Fruit fly (Drosophila melanogaster) whole organism, embryonic: ENCODE data around the gene CG16790.

Experiments used
- ATbp ChIP-seq: fragments of 200-800 bp; sonication (Bioruptor generic); optimal IDR thresholded peaks from 2 replicates; lab custom pipeline; 2017; ENCODE audit warnings: missing biosample characterization, mild to moderate bottlenecking, missing genetic modification characterization, missing genetic modification reagents
- Aef1 ChIP-seq: fragments of 200-800 bp; sonication (Bioruptor generic); IDR thresholded peaks from 3 replicates; pipeline ENCODE4 v1.3.6; 2022; ENCODE audit warnings: missing biosample characterization, missing genetic modification characterization
- CG10321 ChIP-seq: fragments of 200-800 bp; sonication (Bioruptor generic); IDR thresholded peaks from 2 replicates; pipeline ENCODE4 v1.3.6; 2022; ENCODE audit warnings: missing biosample characterization, missing genetic modification characterization
- CG11085 ChIP-seq: fragments of 200-800 bp; sonication (Bioruptor generic); IDR thresholded peaks from 2 replicates; pipeline ENCODE4 v1.3.6; 2022; ENCODE audit warnings: missing biosample characterization, missing genetic modification characterization
- CG11247 ChIP-seq: fragments of 200-800 bp; sonication (Bioruptor generic); IDR thresholded peaks from 2 replicates; pipeline ENCODE4 v1.3.6; 2022; ENCODE audit warnings: missing biosample characterization, missing genetic modification characterization
- CG11398 ChIP-seq: fragments of 200-800 bp; sonication (Bioruptor generic); optimal IDR thresholded peaks from 2 replicates; lab custom pipeline; 2016; ENCODE audit warnings: missing biosample characterization, missing genetic modification characterization
- CG12391 ChIP-seq: fragments of 200-800 bp; sonication (Bioruptor generic); optimal IDR thresholded peaks from 3 replicates; lab custom pipeline; 2018; ENCODE audit warnings: missing biosample characterization, mild to moderate bottlenecking, missing genetic modification characterization, moderate library complexity
- CG12769 ChIP-seq: fragments of 200-800 bp; sonication (Bioruptor generic); optimal IDR thresholded peaks from 2 replicates; lab custom pipeline; 2019; ENCODE audit warnings: missing biosample characterization, mild to moderate bottlenecking, missing genetic modification characterization, moderate library complexity
- CG14965 ChIP-seq: fragments of 200-800 bp; sonication (Bioruptor generic); optimal IDR thresholded peaks from 2 replicates; lab custom pipeline; 2016; ENCODE audit warnings: missing biosample characterization, missing genetic modification characterization, borderline replicate concordance
- CG15601 ChIP-seq: fragments of 200-800 bp; sonication (Bioruptor generic); optimal IDR thresholded peaks from 3 replicates; lab custom pipeline; 2019; ENCODE audit warnings: missing biosample characterization, mild to moderate bottlenecking, missing genetic modification characterization, moderate library complexity
- CG16779 ChIP-seq: fragments of 200-800 bp; sonication (Bioruptor generic); IDR thresholded peaks from 2 replicates; pipeline ENCODE4 v1.3.6; 2022; ENCODE audit warnings: missing biosample characterization, missing genetic modification characterization
- CG17802 ChIP-seq: fragments of 200-800 bp; sonication (Bioruptor generic); optimal IDR thresholded peaks from 2 replicates; lab custom pipeline; 2018; ENCODE audit warnings: missing biosample characterization, mild to moderate bottlenecking, missing genetic modification characterization, moderate library complexity
- CG17912 ChIP-seq: fragments of 200-800 bp; sonication (Bioruptor generic); optimal IDR thresholded peaks from 2 replicates; lab custom pipeline; 2018; ENCODE audit warnings: missing biosample characterization, mild to moderate bottlenecking, missing genetic modification characterization
- CG1832 ChIP-seq: fragments of 200-800 bp; sonication (Bioruptor generic); optimal IDR thresholded peaks from 2 replicates; lab custom pipeline; 2017; ENCODE audit warnings: missing biosample characterization, mild to moderate bottlenecking, missing genetic modification characterization, inconsistent platforms
- CG3065 ChIP-seq: fragments of 200-800 bp; sonication (Bioruptor generic); optimal IDR thresholded peaks from 2 replicates; lab custom pipeline; 2016; ENCODE audit warnings: missing biosample characterization, missing genetic modification characterization
- CG34376 ChIP-seq: fragments of 200-800 bp; sonication (Bioruptor generic); optimal IDR thresholded peaks from 2 replicates; lab custom pipeline; 2018; ENCODE audit warnings: missing biosample characterization, mild to moderate bottlenecking, missing genetic modification characterization
- CG34422 ChIP-seq: fragments of 200-800 bp; sonication (Bioruptor generic); IDR thresholded peaks from 3 replicates; pipeline ENCODE4 v1.3.6; 2022; ENCODE audit warnings: missing biosample characterization, missing genetic modification characterization
- CG8388 ChIP-seq: fragments of 200-800 bp; sonication (Bioruptor generic); optimal IDR thresholded peaks from 2 replicates; lab custom pipeline; 2019; ENCODE audit warnings: missing biosample characterization, mild to moderate bottlenecking, missing genetic modification characterization, moderate library complexity
- CG9437 ChIP-seq: fragments of 200-800 bp; sonication (Bioruptor generic); optimal IDR thresholded peaks from 2 replicates; lab custom pipeline; 2018; ENCODE audit warnings: missing biosample characterization, mild to moderate bottlenecking, missing genetic modification characterization
- CG9609 ChIP-seq: fragments of 200-800 bp; sonication (Bioruptor generic); optimal IDR thresholded peaks from 3 replicates; lab custom pipeline; 2016; ENCODE audit warnings: missing biosample characterization, missing genetic modification characterization
- CG9932 ChIP-seq: fragments of 200-800 bp; sonication (Bioruptor generic); IDR thresholded peaks from 2 replicates; pipeline ENCODE4 v1.3.6; 2022; ENCODE audit warnings: missing biosample characterization, missing genetic modification characterization
- D19A ChIP-seq: fragments of 200-800 bp; optimal IDR thresholded peaks from 3 replicates; lab custom pipeline; 2019; ENCODE audit warnings: missing biosample characterization, mild to moderate bottlenecking, missing genetic modification characterization, moderate library complexity
- Dad ChIP-seq: fragments of 200-800 bp; sonication (Bioruptor generic); optimal IDR thresholded peaks from 3 replicates; lab custom pipeline; 2016; ENCODE audit warnings: missing biosample characterization, missing genetic modification characterization
- HLH3B ChIP-seq: fragments of 200-800 bp; sonication (Bioruptor generic); IDR thresholded peaks from 2 replicates; pipeline ENCODE4 v1.3.6; 2022; ENCODE audit warnings: missing biosample characterization, missing genetic modification characterization
- HmgZ ChIP-seq: fragments of 200-800 bp; sonication (Bioruptor generic); optimal IDR thresholded peaks from 2 replicates; lab custom pipeline; 2018; ENCODE audit warnings: missing biosample characterization, mild to moderate bottlenecking, missing genetic modification characterization
- Lpt ChIP-seq: fragments of >200 bp; optimal IDR thresholded peaks from 2 replicates; lab custom pipeline; 2018; ENCODE audit warnings: missing biosample characterization, missing genetic modification characterization
- Mrtf ChIP-seq: fragments of 200-800 bp; sonication (Bioruptor generic); IDR thresholded peaks from 3 replicates; pipeline ENCODE4 v1.3.6; 2022; ENCODE audit warnings: missing biosample characterization, missing genetic modification characterization
- Nf-YA ChIP-seq: fragments of 200-800 bp; sonication (Bioruptor generic); IDR thresholded peaks from 2 replicates; pipeline ENCODE4 v1.3.6; 2022; ENCODE audit warnings: missing biosample characterization, missing genetic modification characterization
- Rfx ChIP-seq: fragments of 200-800 bp; sonication (Bioruptor generic); IDR thresholded peaks from 2 replicates; pipeline ENCODE4 v1.3.6; 2022; ENCODE audit warnings: missing biosample characterization, missing genetic modification characterization
- Side ChIP-seq: fragments of 200-800 bp; sonication (Bioruptor generic); optimal IDR thresholded peaks from 2 replicates; lab custom pipeline; 2016; ENCODE audit warnings: missing biosample characterization, missing genetic modification characterization
- Sry-β ChIP-seq: fragments of 200-800 bp; sonication (Bioruptor generic); optimal IDR thresholded peaks from 2 replicates; lab custom pipeline; 2018; ENCODE audit warnings: missing biosample characterization, mild to moderate bottlenecking, missing genetic modification characterization, moderate library complexity
- Vsx1 ChIP-seq: fragments of 200-800 bp; sonication (Bioruptor generic); optimal IDR thresholded peaks from 2 replicates; lab custom pipeline; 2017; ENCODE audit warnings: missing biosample characterization, mild to moderate bottlenecking, missing genetic modification characterization, missing genetic modification reagents
- ato ChIP-seq: fragments of 200-800 bp; sonication (Bioruptor generic); IDR thresholded peaks from 2 replicates; pipeline ENCODE4 v1.3.6; 2022; ENCODE audit warnings: missing biosample characterization, missing genetic modification characterization; ENCODE audit not compliant: partially characterized antibody
- br ChIP-seq: fragments of >200 bp; optimal IDR thresholded peaks from 2 replicates; lab custom pipeline; 2017
- cg ChIP-seq: fragments of 200-800 bp; sonication (Bioruptor generic); optimal IDR thresholded peaks from 3 replicates; lab custom pipeline; 2019; ENCODE audit warnings: missing biosample characterization, mild to moderate bottlenecking, missing genetic modification characterization, moderate library complexity
- chinmo ChIP-seq: fragments of 200-800 bp; sonication (Bioruptor generic); IDR thresholded peaks from 4 replicates; pipeline ENCODE4 v1.3.6; 2022; ENCODE audit warnings: missing biosample characterization, missing genetic modification characterization; ENCODE audit not compliant: partially characterized antibody
- dmrt99B ChIP-seq: fragments of 200-800 bp; sonication (Bioruptor generic); optimal IDR thresholded peaks from 2 replicates; lab custom pipeline; 2018; ENCODE audit warnings: missing biosample characterization, mild to moderate bottlenecking, missing genetic modification characterization, moderate library complexity
- ftz-f1 ChIP-seq: fragments of 200-800 bp; sonication (Bioruptor generic); optimal IDR thresholded peaks from 2 replicates; lab custom pipeline; 2016; ENCODE audit warnings: missing biosample characterization, missing genetic modification characterization
- inv ChIP-seq: fragments of 200-800 bp; sonication (Bioruptor generic); IDR thresholded peaks from 2 replicates; pipeline ENCODE4 v1.3.6; 2022; ENCODE audit warnings: missing biosample characterization, missing genetic modification characterization; ENCODE audit not compliant: partially characterized antibody
- kni ChIP-seq: fragments of 200-800 bp; sonication (Bioruptor generic); optimal IDR thresholded peaks from 3 replicates; lab custom pipeline; 2017; ENCODE audit warnings: mild to moderate bottlenecking, missing biosample characterization, missing genetic modification reagents, missing genetic modification characterization
- mam ChIP-seq: fragments of 200-800 bp; sonication (Bioruptor generic); optimal IDR thresholded peaks from 3 replicates; lab custom pipeline; 2016; ENCODE audit warnings: missing biosample characterization, missing genetic modification characterization
- odd ChIP-seq: fragments of 200-800 bp; sonication (Bioruptor generic); optimal IDR thresholded peaks from 2 replicates; lab custom pipeline; 2017; ENCODE audit warnings: missing biosample characterization, mild to moderate bottlenecking, missing genetic modification characterization
- pfk ChIP-seq: fragments of 200-800 bp; sonication (Bioruptor generic); optimal IDR thresholded peaks from 2 replicates; lab custom pipeline; 2018; ENCODE audit warnings: missing biosample characterization, mild to moderate bottlenecking, missing genetic modification characterization, moderate library complexity
- phol ChIP-seq: fragments of 200-800 bp; sonication (Bioruptor generic); optimal IDR thresholded peaks from 3 replicates; lab custom pipeline; 2018; ENCODE audit warnings: missing biosample characterization, mild to moderate bottlenecking, missing genetic modification characterization, moderate library complexity
- pros ChIP-seq: fragments of 200-800 bp; sonication (Bioruptor generic); optimal IDR thresholded peaks from 3 replicates; lab custom pipeline; 2019; ENCODE audit warnings: missing biosample characterization, mild to moderate bottlenecking, missing genetic modification characterization, moderate library complexity
- row ChIP-seq: fragments of 200-800 bp; sonication (Bioruptor generic); IDR thresholded peaks from 3 replicates; pipeline ENCODE4 v1.3.6; 2022; ENCODE audit warnings: missing biosample characterization, missing genetic modification characterization
- slp2 ChIP-seq: fragments of 200-800 bp; sonication (Bioruptor generic); optimal IDR thresholded peaks from 2 replicates; lab custom pipeline; 2016; ENCODE audit warnings: missing biosample characterization, missing genetic modification characterization
- toy ChIP-seq: fragments of 200-800 bp; sonication (Bioruptor generic); IDR thresholded peaks from 2 replicates; pipeline ENCODE4 v1.3.6; 2022; ENCODE audit warnings: missing biosample characterization, missing genetic modification characterization
- tx ChIP-seq: fragments of 200-800 bp; sonication (Bioruptor generic); optimal IDR thresholded peaks from 2 replicates; lab custom pipeline; 2016; ENCODE audit warnings: missing biosample characterization, missing genetic modification characterization
- unc-4 ChIP-seq: fragments of 200-800 bp; sonication (Bioruptor generic); IDR thresholded peaks from 2 replicates; pipeline ENCODE4 v1.3.6; 2022; ENCODE audit warnings: missing biosample characterization, missing genetic modification characterization; ENCODE audit not compliant: partially characterized antibody
- vnd ChIP-seq: fragments of 200-800 bp; sonication (Bioruptor generic); IDR thresholded peaks from 3 replicates; pipeline ENCODE4 v1.3.6; 2022; ENCODE audit warnings: missing biosample characterization, missing genetic modification characterization; ENCODE audit not compliant: partially characterized antibody

CG16790 gene

dm6 chr3R:9618331-9618730 is 48.3 kb upstream of the CG16790 start (continued):
- TF ChIP-seq unc-4 (GFP tag; lab: Robert Waterston, UW) (no peak), row (GFP tag; lab: Robert Waterston, UW) (peak; percentile 82), tx (GFP tag; lab: Kevin White, UChicago) (peak; percentile 50), mam (GFP tag; lab: Kevin White, UChicago) (peak; percentile 63), toy (GFP tag; lab: Robert Waterston, UW) (peak; percentile 62; the same call in 1 of the 2 replicates), Aef1 (GFP tag; lab: Robert Waterston, UW) (peak; percentile 65; the same call in 2 of the 3 replicates), phol (peak; percentile 75), CG17912 (GFP tag; lab: Kevin White, UChicago) (no peak), CG1832 (GFP tag; lab: Kevin White, UChicago) (no peak), Lpt (GFP tag; lab: Kevin White, UChicago) (no peak), CG17802 (tag; lab: Kevin White, UChicago) (peak; percentile 42), chinmo (GFP tag; lab: Robert Waterston, UW) (no peak), Side (GFP tag; lab: Kevin White, UChicago) (peak; percentile 66), slp2 (GFP tag; lab: Kevin White, UChicago) (peak; percentile 51), CG14965 (GFP tag; lab: Kevin White, UChicago) (no peak), HmgZ (tag; lab: Kevin White, UChicago) (peak; percentile 25), CG9437 (GFP tag; lab: Kevin White, UChicago) (peak; percentile 21), ATbp (peak; percentile 74), ftz-f1 (GFP tag; lab: Kevin White, UChicago) (no peak), CG9609 (peak; percentile 70), cg (GFP tag; lab: Kevin White, UChicago) (no peak), CG11247 (GFP tag; lab: Robert Waterston, UW) (peak; percentile 78), kni (GFP tag; lab: Kevin White, UChicago) (peak; percentile 30), CG11085 (GFP tag; lab: Robert Waterston, UW) (peak; percentile 54), Nf-YA (GFP tag; lab: Robert Waterston, UW) (peak; percentile 76), CG8388 (peak; percentile 73), D19A (tag; lab: Kevin White, UChicago) (peak; percentile 8), CG3065 (no peak), pfk (GFP tag; lab: Kevin White, UChicago) (no peak), CG9932 (GFP tag; lab: Robert Waterston, UW) (peak; percentile 44; the same call in 1 of the 2 replicates), CG10321 (GFP tag; lab: Robert Waterston, UW) (peak; percentile 35; the same call in 1 of the 2 replicates), ato (GFP tag; lab: Robert Waterston, UW) (no peak), CG12769 (tag; lab: Kevin White, UChicago) (peak; percentile 70), br (lab: Kevin White, UChicago) (no peak), CG16779 (GFP tag; lab: Robert Waterston, UW) (no peak), Mrtf (peak; percentile 79), HLH3B (GFP tag; lab: Robert Waterston, UW) (peak; percentile 86), CG34376 (GFP tag; lab: Kevin White, UChicago) (no peak), odd (GFP tag; lab: Kevin White, UChicago) (peak; percentile 34), CG15601 (tag; lab: Kevin White, UChicago) (peak; percentile 62), dmrt99B (tag; lab: Kevin White, UChicago) (peak; percentile 82), Sry-β (GFP tag; lab: Kevin White, UChicago) (no peak), CG12391 (tag; lab: Kevin White, UChicago) (peak; percentile 72), Vsx1 (GFP tag; lab: Kevin White, UChicago) (no peak), Dad (GFP tag; lab: Kevin White, UChicago) (peak; percentile 60), inv (GFP tag; lab: Robert Waterston, UW) (no peak), CG11398 (peak; percentile 51), vnd (GFP tag; lab: Robert Waterston, UW) (no peak), CG34422 (GFP tag; lab: Robert Waterston, UW) (peak; percentile 85), Rfx (GFP tag; lab: Robert Waterston, UW) (peak; percentile 71), pros (GFP tag; lab: Kevin White, UChicago) (no peak)
